Worm (Caenorhabditis elegans): ENCODE measurements around the gene nlp-66.

Gene nlp-66

DNA sequence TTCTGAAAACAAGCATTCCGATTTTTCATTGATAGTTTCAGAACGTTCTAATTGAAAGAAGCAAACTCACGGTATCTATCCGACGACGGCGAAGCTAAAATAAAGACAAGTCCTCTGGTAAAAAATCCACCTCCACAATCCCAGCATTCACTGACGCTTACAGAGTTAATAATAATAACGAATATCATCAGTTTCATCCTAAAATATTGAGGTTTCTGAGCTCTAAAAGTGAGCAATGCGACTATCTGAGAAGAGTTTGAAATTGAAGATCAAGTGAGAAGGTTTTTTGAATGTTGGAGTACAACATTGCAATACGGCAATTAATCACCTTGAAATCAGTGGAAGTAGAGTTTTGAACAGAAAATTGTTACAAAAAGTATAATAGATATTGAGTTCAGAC lies 40.1 kb downstream of the nlp-66 start, which contains the start of gene W04G3.12:
TSS of gene W04G3.12 (minus strand) at position 311 of the 400 bp plus-strand sequence.
- TF ChIP-seq fkh-6 (tag; optimal IDR thresholded peaks at IDR 0.05) (no peak), unc-86 (tag; optimal IDR thresholded peaks at IDR 0.05) (no peak)

ce11 chrX:11073358-11073757 lies 43.3 kb downstream of the nlp-66 start, which contains the start of gene W04G3.5:
Gene W04G3.5 (plus strand): TSS chrX:11073658.
- no peak for TF ChIP-seq npax-4 (tag; optimal IDR thresholded peaks at IDR 0.05)
- no peak for TF ChIP-seq hlh-6 (tag; optimal IDR thresholded peaks at IDR 0.05)
- TF ChIP-seq elt-4 (tag; optimal IDR thresholded peaks at IDR 0.05) = no peak
- TF ChIP-seq ceh-14 (tag; optimal IDR thresholded peaks at IDR 0.05) = no peak

DNA sequence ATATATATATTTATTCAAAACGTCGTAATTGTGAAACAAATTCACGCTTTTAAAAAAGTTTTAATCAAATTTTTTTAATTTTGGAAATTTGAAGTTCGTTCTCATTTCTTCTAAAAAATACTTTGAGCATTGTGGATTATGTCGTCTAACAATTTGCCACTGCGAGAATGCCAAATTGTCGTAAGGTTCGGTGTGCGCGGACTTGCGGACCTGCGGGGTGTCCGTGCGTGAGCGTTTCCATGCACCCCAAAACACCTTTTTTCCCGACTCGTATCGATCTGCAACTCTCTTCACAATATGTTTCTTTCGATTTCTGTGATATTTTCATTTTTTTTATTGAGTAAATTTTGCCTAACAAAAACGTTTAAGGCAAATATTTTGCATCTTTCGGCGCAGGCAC lies 43.9 kb downstream of the nlp-66 start:
- no peak for TF ChIP-seq ceh-2 (tag; optimal IDR thresholded peaks at IDR 0.05)
- no peak for TF ChIP-seq hlh-30 (tag; optimal IDR thresholded peaks at IDR 0.05; ENCODE audit: insufficient read depth)
- no peak for TF ChIP-seq ceh-22 (tag; optimal IDR thresholded peaks at IDR 0.05)

- TF ChIP-seq npax-4 (tag; optimal IDR thresholded peaks at IDR 0.05) = no peak
- peak; percentile 65 for TF ChIP-seq ceh-48 (tag; optimal IDR thresholded peaks at IDR 0.05)
- peak; percentile 10 for TF ChIP-seq ceh-31 (tag; optimal IDR thresholded peaks at IDR 0.05)
- TF ChIP-seq ceh-14 (tag; optimal IDR thresholded peaks at IDR 0.05) = peak; percentile 3
- peak; percentile 43 for TF ChIP-seq unc-42 (tag; optimal IDR thresholded peaks at IDR 0.05)
Measured at ce11 chrX:11068334-11068733, 48.3 kb downstream of the nlp-66 start, which contains the start of gene apt-9. Gene apt-9 (plus strand): TSS chrX:11068527.

DNA sequence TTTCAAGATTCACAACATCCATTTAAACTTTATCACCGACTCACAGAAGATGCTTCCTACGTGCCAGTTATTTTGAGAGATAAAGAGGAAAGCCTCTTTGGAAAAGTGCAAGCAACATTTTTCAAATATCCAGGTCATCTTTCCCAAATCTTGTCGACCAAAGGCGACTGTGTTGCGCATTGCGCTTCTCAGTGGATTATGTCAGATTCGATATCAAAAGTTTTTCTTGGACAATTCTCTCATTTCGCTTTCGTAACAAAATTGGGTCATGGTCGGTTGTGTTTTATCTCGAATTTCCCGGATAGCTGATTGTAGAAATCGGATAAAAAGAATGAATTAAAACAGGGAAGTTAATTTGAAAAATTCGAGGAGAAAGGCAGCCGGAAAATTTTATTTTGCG lies 49.4 kb downstream of the nlp-66 start:
- TF ChIP-seq unc-86 (tag; optimal IDR thresholded peaks at IDR 0.05) = no peak
- TF ChIP-seq zip-5 (tag; optimal IDR thresholded peaks at IDR 0.05) = no peak
- no peak for TF ChIP-seq sox-2 (GFP tag; IDR thresholded peaks at IDR 0.05)
- TF ChIP-seq dve-1 (tag; optimal IDR thresholded peaks at IDR 0.05) = no peak
- no peak for TF ChIP-seq fkh-10 (GFP tag; optimal IDR thresholded peaks at IDR 0.05)
